Worm (Caenorhabditis elegans): ENCODE data around the gene K08D9.2.

Gene K08D9.2

ce11 chrV:3194952-3195450, 32.5 kb upstream of the K08D9.2 start, which contains the start of gene Y73C8B.2 (continued):
- TF ChIP-seq ZK546.5 (tag; optimal IDR thresholded peaks at IDR 0.05): no peak
- TF ChIP-seq Y5F2A.4 (GFP tag; optimal IDR thresholded peaks at IDR 0.05): no peak
- TF ChIP-seq snpc-1.2 (GFP tag; IDR thresholded peaks at IDR 0.05): no peak
- no peak for TF ChIP-seq Y48G9A.11 (GFP tag; IDR thresholded peaks at IDR 0.05)
- peak; percentile 36; the same call in 1 of the 2 replicates for TF ChIP-seq hmg-1.1 (GFP tag; IDR thresholded peaks at IDR 0.05)
- TF ChIP-seq ceh-62 (tag; optimal IDR thresholded peaks at IDR 0.05): no peak
- no peak for TF ChIP-seq F26F4.8 (GFP tag; conservative IDR thresholded peaks at IDR 0.05)
- no peak for TF ChIP-seq daf-12 (tag; optimal IDR thresholded peaks at IDR 0.05)
- TF ChIP-seq nhr-77 (tag; optimal IDR thresholded peaks at IDR 0.05): peak; percentile 7
- no peak for TF ChIP-seq ceh-20 (GFP tag; IDR thresholded peaks at IDR 0.05)
- TF ChIP-seq R02D3.7 (tag; optimal IDR thresholded peaks at IDR 0.05): no peak
- TF ChIP-seq nhr-237 (tag; optimal IDR thresholded peaks at IDR 0.05): no peak
- no peak for TF ChIP-seq lin-13 (GFP tag; optimal IDR thresholded peaks at IDR 0.05)
- peak; percentile 0 for TF ChIP-seq hlh-11 (tag; optimal IDR thresholded peaks at IDR 0.05)
- no peak for TF ChIP-seq nhr-25 (tag; optimal IDR thresholded peaks at IDR 0.05; ENCODE audit: borderline replicate concordance, insufficient read depth)
- no peak for TF ChIP-seq mes-2 (tag; optimal IDR thresholded peaks at IDR 0.05; ENCODE audit: poor library complexity, severe bottlenecking)
- TF ChIP-seq dmd-8 (GFP tag; IDR thresholded peaks at IDR 0.05): no peak
- no peak for TF ChIP-seq ceh-32 (tag; optimal IDR thresholded peaks at IDR 0.05; ENCODE audit: poor library complexity)
- TF ChIP-seq nhr-11 (tag; optimal IDR thresholded peaks at IDR 0.05): no peak
- TF ChIP-seq lir-3 (tag; optimal IDR thresholded peaks at IDR 0.05): no peak
- TF ChIP-seq mxl-3 (GFP tag; optimal IDR thresholded peaks at IDR 0.05): no peak
- no peak for TF ChIP-seq hif-1 (tag; optimal IDR thresholded peaks at IDR 0.05)
- peak; percentile 81 for TF ChIP-seq lin-38 (GFP tag; IDR thresholded peaks at IDR 0.05)
- TF ChIP-seq spr-3 (GFP tag; optimal IDR thresholded peaks at IDR 0.05): no peak
- peak; percentile 34 for TF ChIP-seq nhr-102 (tag; optimal IDR thresholded peaks at IDR 0.05)
- no peak for TF ChIP-seq ztf-11 (tag; optimal IDR thresholded peaks at IDR 0.05)
- TF ChIP-seq attf-4 (tag; optimal IDR thresholded peaks at IDR 0.05): no peak
- no peak for TF ChIP-seq lin-1 (GFP tag; IDR thresholded peaks at IDR 0.05)
- TF ChIP-seq cey-2 (tag; optimal IDR thresholded peaks at IDR 0.05; ENCODE audit: borderline replicate concordance, insufficient read depth): no peak
- TF ChIP-seq sdz-12 (GFP tag; optimal IDR thresholded peaks at IDR 0.05): no peak
- no peak for TF ChIP-seq mxl-2 (GFP tag; conservative IDR thresholded peaks at IDR 0.05)
- TF ChIP-seq T20F7.1 (GFP tag; optimal IDR thresholded peaks at IDR 0.05): no peak
- no peak for TF ChIP-seq zip-2 (tag; optimal IDR thresholded peaks at IDR 0.05)
- TF ChIP-seq mdt-29 (GFP tag; IDR thresholded peaks at IDR 0.05): no peak
- TF ChIP-seq ceh-28 (tag; optimal IDR thresholded peaks at IDR 0.05): no peak
- TF ChIP-seq nhr-76 (tag; optimal IDR thresholded peaks at IDR 0.05): no peak
- no peak for TF ChIP-seq lin-39 (tag; optimal IDR thresholded peaks at IDR 0.05)
- no peak for TF ChIP-seq ctbp-1 (GFP tag; IDR thresholded peaks at IDR 0.05)
- TF ChIP-seq daf-16 (GFP tag; optimal IDR thresholded peaks at IDR 0.05): no peak
- TF ChIP-seq daf-16 (tag; optimal IDR thresholded peaks at IDR 0.05): peak; percentile 13
- peak; percentile 35 for TF ChIP-seq dve-1 (tag; optimal IDR thresholded peaks at IDR 0.05; ENCODE audit: insufficient read depth)
- peak; percentile 15 for TF ChIP-seq rbr-2 (tag; optimal IDR thresholded peaks at IDR 0.05)
- no peak for TF ChIP-seq fos-1 (tag; optimal IDR thresholded peaks at IDR 0.05)
- TF ChIP-seq vab-7 (GFP tag; IDR thresholded peaks at IDR 0.05): no peak
- TF ChIP-seq tag-97 (GFP tag; IDR thresholded peaks at IDR 0.05): no peak
- TF ChIP-seq pha-4 (GFP tag; IDR thresholded peaks at IDR 0.05): no peak
- TF ChIP-seq pha-4 (tag; optimal IDR thresholded peaks at IDR 0.05): peak; percentile 94
- no peak for TF ChIP-seq php-3 (GFP tag; IDR thresholded peaks at IDR 0.05)
- TF ChIP-seq zip-11 (GFP tag; IDR thresholded peaks at IDR 0.05): no peak
- TF ChIP-seq daf-8 (GFP tag; IDR thresholded peaks at IDR 0.05): no peak
- TF ChIP-seq ces-1 (GFP tag; optimal IDR thresholded peaks at IDR 0.05): no peak

All from whole organism, L4 larva.